Fruit fly (Drosophila melanogaster) S2 (cell line): Measurements from ENCODE around the gene CG1113.

ENCODE experiments used
- CG8478 ChIP-seq: fragments of >200 bp; optimal IDR thresholded peaks from 2 replicates; lab custom pipeline; 2018
- CTCF ChIP-seq, 2 experiments: fragments of >200 bp; optimal IDR thresholded peaks; 2 replicates each; lab custom pipeline; 2018

The CG1113 gene

DNA sequence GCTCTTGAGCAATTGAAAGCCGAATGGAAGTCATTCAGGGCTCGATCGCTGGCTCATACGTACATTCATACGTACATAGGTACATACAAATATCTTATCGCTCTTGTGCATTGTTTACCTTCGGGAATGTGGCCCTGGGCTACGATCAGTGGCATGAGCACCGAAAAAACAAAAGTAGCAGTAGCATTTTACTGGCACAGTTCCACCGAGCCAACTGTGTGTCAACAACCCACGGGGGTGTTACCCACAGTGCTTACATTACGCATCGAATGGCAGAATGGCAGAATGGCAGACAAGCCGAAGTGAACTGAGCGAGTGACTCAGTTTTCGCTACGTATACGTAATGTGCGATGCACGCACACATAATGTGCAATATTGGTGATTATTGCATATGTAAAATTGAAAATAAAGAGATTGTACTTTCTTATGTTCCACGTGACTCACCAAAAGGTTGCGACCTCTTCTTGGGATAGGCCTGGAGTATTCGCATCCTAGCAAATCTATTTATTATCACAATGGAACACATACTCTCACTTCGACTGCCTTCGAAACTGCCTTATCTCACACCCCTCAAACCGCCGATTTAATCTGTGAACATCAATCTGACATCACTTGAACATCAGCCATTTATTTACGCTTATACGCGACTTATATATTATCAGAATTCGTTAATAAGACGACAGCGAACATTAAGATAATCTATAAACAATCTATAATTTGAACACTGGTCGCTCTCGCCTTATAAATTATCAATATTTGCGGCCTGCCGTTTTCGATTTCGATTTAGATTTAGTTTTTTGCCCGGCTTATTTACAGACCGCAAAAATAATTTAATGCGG lies 50.2 kb downstream of the CG1113 start:
- TF ChIP-seq CTCF (optimal IDR thresholded peaks at IDR 0.05; lab: Kevin White, UChicago) (no peak), CG8478 (lab: Kevin White, UChicago) (no peak)
